Fruit fly (Drosophila melanogaster) whole organism, embryonic: ENCODE measurements around the gene CG11999.

ENCODE experiments used
- ATbp ChIP-seq: fragments of 200-800 bp; sonication (Bioruptor generic); optimal IDR thresholded peaks from 2 replicates; lab custom pipeline; 2017; ENCODE audit warnings: missing biosample characterization, mild to moderate bottlenecking, missing genetic modification characterization, missing genetic modification reagents
- B-H1 ChIP-seq: fragments of 200-800 bp; sonication (Bioruptor generic); IDR thresholded peaks from 3 replicates; pipeline ENCODE4 v1.3.6; 2022; ENCODE audit warnings: missing biosample characterization, missing genetic modification characterization
- Blimp-1 ChIP-seq: fragments of 200-800 bp; sonication (Bioruptor generic); optimal IDR thresholded peaks from 3 replicates; lab custom pipeline; 2018; ENCODE audit warnings: missing biosample characterization, missing genetic modification characterization, mild to moderate bottlenecking, moderate library complexity, missing genetic modification reagents
- Bteb2 ChIP-seq: fragments of 200-800 bp; sonication (Bioruptor generic); optimal IDR thresholded peaks from 2 replicates; lab custom pipeline; 2016; ENCODE audit warnings: missing biosample characterization, missing genetic modification characterization
- CG10543 ChIP-seq: fragments of 200-800 bp; sonication (Bioruptor generic); optimal IDR thresholded peaks from 3 replicates; lab custom pipeline; 2017; ENCODE audit warnings: missing biosample characterization, mild to moderate bottlenecking, missing genetic modification characterization, moderate library complexity
- CG10959 ChIP-seq: fragments of 200-800 bp; sonication (Bioruptor generic); IDR thresholded peaks from 2 replicates; pipeline ENCODE4 v1.3.6; 2022; ENCODE audit warnings: missing biosample characterization, missing genetic modification characterization
- CG11560 ChIP-seq: fragments of 200-800 bp; sonication (Bioruptor generic); IDR thresholded peaks from 3 replicates; pipeline ENCODE4 v1.3.6; 2022; ENCODE audit warnings: missing biosample characterization, missing genetic modification characterization
- CG12155 ChIP-seq: fragments of 200-800 bp; sonication (Bioruptor generic); optimal IDR thresholded peaks from 3 replicates; lab custom pipeline; 2016; ENCODE audit warnings: missing biosample characterization, missing genetic modification characterization
- CG12744 ChIP-seq: fragments of 200-800 bp; sonication (Bioruptor generic); optimal IDR thresholded peaks from 2 replicates; lab custom pipeline; 2016; ENCODE audit warnings: missing biosample characterization, missing genetic modification characterization
- CG13123 ChIP-seq: fragments of 200-800 bp; sonication (Bioruptor generic); optimal IDR thresholded peaks from 2 replicates; lab custom pipeline; 2016; ENCODE audit warnings: missing biosample characterization, missing genetic modification characterization
- CG1529 ChIP-seq: fragments of 200-800 bp; sonication (Bioruptor generic); optimal IDR thresholded peaks from 3 replicates; lab custom pipeline; 2018; ENCODE audit warnings: missing biosample characterization, missing genetic modification characterization
- CG16815 ChIP-seq: fragments of 200-800 bp; sonication (Bioruptor generic); optimal IDR thresholded peaks from 3 replicates; lab custom pipeline; 2017; ENCODE audit warnings: missing biosample characterization, mild to moderate bottlenecking, missing genetic modification characterization
- CG17328 ChIP-seq: fragments of 200-800 bp; sonication (Bioruptor generic); IDR thresholded peaks from 2 replicates; pipeline ENCODE4 v1.3.6; 2022; ENCODE audit warnings: missing biosample characterization, missing genetic modification characterization
- CG18619 ChIP-seq: fragments of 200-800 bp; sonication (Bioruptor generic); optimal IDR thresholded peaks from 3 replicates; lab custom pipeline; 2017; ENCODE audit warnings: missing biosample characterization, mild to moderate bottlenecking, missing genetic modification characterization
- CG2199 ChIP-seq: fragments of 200-800 bp; sonication (Bioruptor generic); IDR thresholded peaks from 3 replicates; pipeline ENCODE4 v1.3.6; 2022; ENCODE audit warnings: missing biosample characterization, missing genetic modification characterization
- CG2712 ChIP-seq: fragments of 200-800 bp; optimal IDR thresholded peaks from 3 replicates; lab custom pipeline; 2019; ENCODE audit warnings: missing biosample characterization, mild to moderate bottlenecking, missing genetic modification characterization, moderate library complexity
- CG3065 ChIP-seq: fragments of 200-800 bp; sonication (Bioruptor generic); optimal IDR thresholded peaks from 2 replicates; lab custom pipeline; 2016; ENCODE audit warnings: missing biosample characterization, missing genetic modification characterization
- CG6654 ChIP-seq: fragments of 200-800 bp; sonication (Bioruptor generic); optimal IDR thresholded peaks from 2 replicates; lab custom pipeline; 2017; ENCODE audit warnings: missing biosample characterization, mild to moderate bottlenecking, missing genetic modification characterization
- CG6765 ChIP-seq: fragments of 200-800 bp; sonication (Bioruptor generic); optimal IDR thresholded peaks from 3 replicates; lab custom pipeline; 2017; ENCODE audit warnings: missing biosample characterization, mild to moderate bottlenecking, missing genetic modification characterization
- CG7963 ChIP-seq: fragments of 200-800 bp; sonication (Bioruptor generic); IDR thresholded peaks from 3 replicates; pipeline ENCODE4 v1.3.6; 2022; ENCODE audit warnings: missing biosample characterization, missing genetic modification characterization; ENCODE audit not compliant: partially characterized antibody
- CG8281 ChIP-seq: fragments of 200-800 bp; sonication (Bioruptor generic); optimal IDR thresholded peaks from 2 replicates; lab custom pipeline; 2018; ENCODE audit warnings: missing biosample characterization, mild to moderate bottlenecking, missing genetic modification characterization, moderate library complexity
- CG9215 ChIP-seq: fragments of 200-800 bp; sonication (Bioruptor generic); IDR thresholded peaks from 2 replicates; pipeline ENCODE4 v1.3.6; 2022; ENCODE audit warnings: missing biosample characterization, missing genetic modification characterization
- CG9817 ChIP-seq: fragments of 200-800 bp; sonication (Bioruptor generic); optimal IDR thresholded peaks from 2 replicates; lab custom pipeline; 2018; ENCODE audit warnings: missing biosample characterization, mild to moderate bottlenecking, missing genetic modification characterization, moderate library complexity
- Dad ChIP-seq: fragments of 200-800 bp; sonication (Bioruptor generic); optimal IDR thresholded peaks from 3 replicates; lab custom pipeline; 2016; ENCODE audit warnings: missing biosample characterization, missing genetic modification characterization
- Ets65A ChIP-seq: fragments of 200-800 bp; sonication (Bioruptor generic); peaks from one replicate; lab custom pipeline; 2016; ENCODE audit warnings: missing biosample characterization, missing genetic modification characterization
- Fer2 ChIP-seq: fragments of 200-800 bp; sonication (Bioruptor generic); optimal IDR thresholded peaks from 2 replicates; lab custom pipeline; 2018; ENCODE audit warnings: missing biosample characterization, mild to moderate bottlenecking, missing genetic modification characterization, moderate library complexity
- HLHmδ ChIP-seq: fragments of 200-800 bp; sonication (Bioruptor generic); optimal IDR thresholded peaks from 2 replicates; lab custom pipeline; 2018; ENCODE audit warnings: missing biosample characterization, mild to moderate bottlenecking, missing genetic modification characterization, moderate library complexity
- Hsf ChIP-seq: fragments of 200-800 bp; sonication (Bioruptor generic); optimal IDR thresholded peaks from 3 replicates; lab custom pipeline; 2016; ENCODE audit warnings: missing biosample characterization, missing genetic modification characterization
- Kr ChIP-seq: fragments of 200-800 bp; sonication (Bioruptor generic); optimal IDR thresholded peaks from 2 replicates; lab custom pipeline; 2017; ENCODE audit warnings: missing biosample characterization, mild to moderate bottlenecking, missing genetic modification characterization
- Meics ChIP-seq: fragments of 200-800 bp; sonication (Bioruptor generic); optimal IDR thresholded peaks from 2 replicates; lab custom pipeline; 2017; ENCODE audit warnings: missing biosample characterization, mild to moderate bottlenecking, missing genetic modification characterization
- Mes4 ChIP-seq: fragments of 200-800 bp; sonication (Bioruptor generic); optimal IDR thresholded peaks from 2 replicates; lab custom pipeline; 2016; ENCODE audit warnings: missing biosample characterization, missing genetic modification characterization
- NK7.1 ChIP-seq: fragments of 200-800 bp; sonication (Bioruptor generic); optimal IDR thresholded peaks from 3 replicates; lab custom pipeline; 2016; ENCODE audit warnings: missing biosample characterization, missing genetic modification characterization
- Neu2 ChIP-seq: fragments of 200-800 bp; sonication (Bioruptor generic); optimal IDR thresholded peaks from 3 replicates; lab custom pipeline; 2016; ENCODE audit warnings: missing biosample characterization, missing genetic modification characterization, borderline replicate concordance
- Oaz ChIP-seq: fragments of 200-800 bp; sonication (Bioruptor generic); IDR thresholded peaks from 2 replicates; pipeline ENCODE4 v1.3.6; 2022; ENCODE audit warnings: missing biosample characterization, missing genetic modification characterization
- amos ChIP-seq: fragments of 200-800 bp; sonication (Bioruptor generic); IDR thresholded peaks from 2 replicates; pipeline ENCODE4 v1.3.6; 2022; ENCODE audit warnings: missing biosample characterization, missing genetic modification characterization; ENCODE audit not compliant: partially characterized antibody
- da ChIP-seq: fragments of 200-800 bp; sonication (Bioruptor generic); optimal IDR thresholded peaks from 2 replicates; lab custom pipeline; 2016; ENCODE audit warnings: missing biosample characterization, missing genetic modification characterization
- dysf ChIP-seq: fragments of 200-800 bp; sonication (Bioruptor generic); IDR thresholded peaks from 3 replicates; pipeline ENCODE4 v1.3.6; 2022; ENCODE audit warnings: missing biosample characterization, missing genetic modification characterization
- esg ChIP-seq: fragments of 200-800 bp; sonication (Bioruptor generic); conservative IDR thresholded peaks from 2 replicates; pipeline ENCODE4 v1.3.6; 2022; ENCODE audit warnings: missing biosample characterization, missing genetic modification characterization
- fd96Cb ChIP-seq: fragments of 200-800 bp; sonication (Bioruptor generic); optimal IDR thresholded peaks from 2 replicates; lab custom pipeline; 2018; ENCODE audit warnings: missing biosample characterization, mild to moderate bottlenecking, missing genetic modification characterization, moderate library complexity
- ftz-f1 ChIP-seq: fragments of 200-800 bp; sonication (Bioruptor generic); optimal IDR thresholded peaks from 2 replicates; lab custom pipeline; 2016; ENCODE audit warnings: missing biosample characterization, missing genetic modification characterization
- fu2 ChIP-seq: fragments of 200-800 bp; sonication (Bioruptor generic); optimal IDR thresholded peaks from 2 replicates; lab custom pipeline; 2016; ENCODE audit warnings: missing biosample characterization, missing genetic modification characterization
- gcm2 ChIP-seq: fragments of 200-800 bp; sonication (Bioruptor generic); optimal IDR thresholded peaks from 2 replicates; lab custom pipeline; 2016; ENCODE audit warnings: missing biosample characterization, missing genetic modification characterization
- gt ChIP-seq: fragments of 200-800 bp; sonication (Bioruptor generic); IDR thresholded peaks from 2 replicates; pipeline ENCODE4 v1.3.6; 2022; ENCODE audit warnings: missing biosample characterization, missing genetic modification characterization
- kni ChIP-seq: fragments of 200-800 bp; sonication (Bioruptor generic); optimal IDR thresholded peaks from 3 replicates; lab custom pipeline; 2017; ENCODE audit warnings: mild to moderate bottlenecking, missing biosample characterization, missing genetic modification reagents, missing genetic modification characterization
- luna ChIP-seq: fragments of 200-800 bp; sonication (Bioruptor generic); optimal IDR thresholded peaks from 2 replicates; lab custom pipeline; 2016; ENCODE audit warnings: missing biosample characterization, missing genetic modification characterization
- maf-S ChIP-seq: fragments of 200-800 bp; sonication (Bioruptor generic); optimal IDR thresholded peaks from 2 replicates; lab custom pipeline; 2016; ENCODE audit warnings: missing biosample characterization, missing genetic modification characterization
- nerfin-2 ChIP-seq: fragments of 200-800 bp; sonication (Bioruptor generic); IDR thresholded peaks from 2 replicates; pipeline ENCODE4 v1.3.6; 2022; ENCODE audit warnings: missing biosample characterization, missing genetic modification characterization; ENCODE audit not compliant: partially characterized antibody
- sna ChIP-seq: fragments of 200-800 bp; sonication (Bioruptor generic); IDR thresholded peaks from 2 replicates; pipeline ENCODE4 v1.3.6; 2022; ENCODE audit warnings: missing biosample characterization, missing genetic modification characterization; ENCODE audit not compliant: partially characterized antibody
- sob ChIP-seq: fragments of 200-800 bp; sonication (Bioruptor generic); IDR thresholded peaks from 2 replicates; pipeline ENCODE4 v1.3.6; 2022; ENCODE audit warnings: missing biosample characterization, missing genetic modification characterization
- ssp ChIP-seq: fragments of 200-800 bp; sonication (Bioruptor generic); IDR thresholded peaks from 2 replicates; pipeline ENCODE4 v1.3.6; 2022; ENCODE audit warnings: missing biosample characterization, missing genetic modification characterization

The CG11999 gene

DNA sequence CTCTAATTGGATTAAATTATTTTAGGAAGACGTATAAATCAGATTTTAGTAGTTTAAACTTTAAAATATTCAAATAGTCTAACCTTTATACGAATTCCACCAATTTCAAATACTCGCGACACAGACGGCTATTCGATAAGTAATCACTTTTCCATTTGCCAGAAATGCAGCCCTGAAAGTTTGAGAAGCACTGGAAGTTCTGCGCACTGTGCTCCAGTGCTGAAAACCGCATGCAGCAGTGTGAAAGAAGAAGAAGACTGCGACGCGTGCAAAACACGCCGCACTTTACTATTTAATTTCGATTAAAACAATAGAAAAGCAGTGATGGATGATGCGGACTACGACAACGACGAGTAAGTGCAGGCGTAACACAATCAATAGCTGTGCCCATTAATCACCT, 17.0 kb upstream of the CG11999 start, which contains the start of gene Polr2F (continued):
- TF ChIP-seq Mes4 (GFP tag; lab: Kevin White, UChicago) (peak; percentile 55), CG6765 (peak; percentile 66), fu2 (GFP tag; lab: Kevin White, UChicago) (peak; percentile 95), luna (GFP tag; lab: Kevin White, UChicago) (peak; percentile 84), gt (GFP tag; lab: Robert Waterston, UW) (no peak), CG13123 (GFP tag; lab: Kevin White, UChicago) (peak; percentile 78), CG1529 (peak; percentile 2), CG9215 (peak; percentile 75), Hsf (GFP tag; lab: Kevin White, UChicago) (peak; percentile 92), dysf (GFP tag; lab: Robert Waterston, UW) (peak; percentile 73), Meics (peak; percentile 76), CG9817 (peak; percentile 88), CG8281 (tag; lab: Kevin White, UChicago) (no peak), Fer2 (tag; lab: Kevin White, UChicago) (peak; percentile 59), ftz-f1 (GFP tag; lab: Kevin White, UChicago) (peak; percentile 86), sna (GFP tag; lab: Robert Waterston, UW) (no peak), Neu2 (GFP tag; lab: Kevin White, UChicago) (peak; percentile 20), CG2712 (peak; percentile 73), CG17328 (peak; percentile 53), ATbp (GFP tag; lab: Kevin White, UChicago) (peak; percentile 23), CG6654 (GFP tag; lab: Kevin White, UChicago) (peak; percentile 100), maf-S (GFP tag; lab: Kevin White, UChicago) (peak; percentile 91), sob (GFP tag; lab: Robert Waterston, UW) (peak; percentile 93), ssp (GFP tag; lab: Robert Waterston, UW) (peak; percentile 67), nerfin-2 (GFP tag; lab: Robert Waterston, UW) (no peak), kni (GFP tag; lab: Kevin White, UChicago) (peak; percentile 32), NK7.1 (peak; percentile 77), Blimp-1 (peak; percentile 51), Ets65A (GFP tag; lab: Kevin White, UChicago) (peak; percentile 100), Kr (GFP tag; lab: Kevin White, UChicago) (no peak), Oaz (GFP tag; lab: Robert Waterston, UW) (peak; percentile 45; the same call in 1 of the 2 replicates), HLHmδ (GFP tag; lab: Kevin White, UChicago) (peak; percentile 8), CG11560 (tag; lab: Robert Waterston, UW) (peak; percentile 100), CG12744 (GFP tag; lab: Kevin White, UChicago) (peak; percentile 82), fd96Cb (tag; lab: Kevin White, UChicago) (peak; percentile 44), B-H1 (GFP tag; lab: Robert Waterston, UW) (0 out of 3 replicates have a peak, but pooled peaks have one; percentile 16), CG10959 (GFP tag; lab: Robert Waterston, UW) (peak; percentile 38; the same call in 1 of the 2 replicates), CG3065 (peak; percentile 76), CG16815 (GFP tag; lab: Kevin White, UChicago) (peak; percentile 73), CG10543 (GFP tag; lab: Kevin White, UChicago) (peak; percentile 82), Dad (GFP tag; lab: Kevin White, UChicago) (peak; percentile 93), da (GFP tag; lab: Kevin White, UChicago) (peak; percentile 76), Bteb2 (GFP tag; lab: Kevin White, UChicago) (peak; percentile 82), esg (GFP tag; lab: Robert Waterston, UW) (0 out of 2 replicates have a peak, but pooled peaks have one; percentile 42), CG2199 (GFP tag; lab: Robert Waterston, UW) (0 out of 3 replicates have a peak, but pooled peaks have one; percentile 42), CG18619 (GFP tag; lab: Kevin White, UChicago) (peak; percentile 73), gcm2 (GFP tag; lab: Kevin White, UChicago) (peak; percentile 72), CG7963 (GFP tag; lab: Robert Waterston, UW) (peak; percentile 41; the same call in 1 of the 3 replicates), amos (GFP tag; lab: Robert Waterston, UW) (peak; percentile 65; the same call in 1 of the 2 replicates), CG12155 (peak; percentile 89)
